Worm (Caenorhabditis elegans) whole organism, young adult: ENCODE measurements around the gene F36H5.8.

ENCODE experiments used
- F37B4.10 ChIP-seq: fragments of 200-800 bp; sonication (Bioruptor generic); IDR thresholded peaks from 2 replicates; pipeline ENCODE4 v1.3.6; 2022; ENCODE audit warnings: missing genetic modification characterization, missing compliant biosample characterization
- cebp-2 ChIP-seq: fragments of 200-800 bp; sonication (Bioruptor generic); IDR thresholded peaks from 2 replicates; pipeline ENCODE4 v1.3.6; 2022; ENCODE audit warnings: missing genetic modification characterization, missing compliant biosample characterization
- ceh-40 ChIP-seq: fragments of 200-800 bp; sonication (Bioruptor generic); IDR thresholded peaks from 2 replicates; pipeline ENCODE4 v1.3.6; 2022; ENCODE audit warnings: missing genetic modification characterization, missing compliant biosample characterization

DNA sequence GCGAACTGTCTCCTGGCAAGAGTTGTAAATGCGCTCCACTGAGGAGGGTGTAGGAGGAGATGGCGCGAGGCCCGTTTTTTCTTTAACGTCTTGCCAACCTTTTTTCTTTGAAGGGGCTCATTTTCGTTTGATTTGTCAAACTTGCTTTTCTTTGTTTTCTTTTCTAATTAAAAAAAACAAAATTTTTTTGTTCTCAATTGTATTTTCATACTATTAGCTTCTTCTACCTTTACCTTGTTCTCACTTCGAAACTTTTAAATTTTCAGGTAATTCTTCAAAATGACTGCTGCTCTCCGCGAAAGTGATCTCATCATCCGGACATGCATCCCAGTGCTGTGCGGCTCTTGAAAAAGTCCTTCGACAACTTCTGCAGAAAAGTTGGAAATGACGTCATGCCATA is 40.5 kb downstream of the F36H5.8 start, which contains the start of gene fbxa-184:
- TF ChIP-seq cebp-2 (GFP tag; lab: Robert Waterston, UW) (no peak), F37B4.10 (GFP tag; lab: Robert Waterston, UW) (no peak), ceh-40 (no peak)
